Fruit fly (Drosophila melanogaster) whole organism, embryonic: Measurements from ENCODE around the gene Atox1.

Experiments
- B-H2 ChIP-seq: fragments of 200-800 bp; sonication (Bioruptor generic); optimal IDR thresholded peaks from 2 replicates; lab custom pipeline; 2018; ENCODE audit warnings: missing biosample characterization, mild to moderate bottlenecking, missing genetic modification characterization
- CG2199 ChIP-seq: fragments of 200-800 bp; sonication (Bioruptor generic); IDR thresholded peaks from 3 replicates; pipeline ENCODE4 v1.3.6; 2022; ENCODE audit warnings: missing biosample characterization, missing genetic modification characterization
- CG31365 ChIP-seq: fragments of 200-800 bp; sonication (Bioruptor generic); optimal IDR thresholded peaks from 2 replicates; lab custom pipeline; 2018; ENCODE audit warnings: missing biosample characterization, mild to moderate bottlenecking, missing genetic modification characterization
- CG33557 ChIP-seq: fragments of 200-800 bp; sonication (Bioruptor generic); optimal IDR thresholded peaks from 2 replicates; lab custom pipeline; 2019; ENCODE audit warnings: missing biosample characterization, mild to moderate bottlenecking, missing genetic modification characterization, moderate library complexity
- CG3838 ChIP-seq: fragments of 200-800 bp; sonication (Bioruptor generic); optimal IDR thresholded peaks from 3 replicates; lab custom pipeline; 2016; ENCODE audit warnings: missing biosample characterization, missing genetic modification characterization
- CG4424 ChIP-seq: fragments of 200-800 bp; sonication (Bioruptor generic); optimal IDR thresholded peaks from 3 replicates; lab custom pipeline; 2016; ENCODE audit warnings: missing biosample characterization, missing genetic modification characterization
- CG4820 ChIP-seq: fragments of 200-800 bp; sonication (Bioruptor generic); optimal IDR thresholded peaks from 3 replicates; lab custom pipeline; 2016; ENCODE audit warnings: missing biosample characterization, missing genetic modification characterization
- CG8089 ChIP-seq: fragments of 200-800 bp; sonication (Bioruptor generic); optimal IDR thresholded peaks from 3 replicates; lab custom pipeline; 2016; ENCODE audit warnings: missing biosample characterization, missing genetic modification characterization
- Drgx ChIP-seq: fragments of 200-800 bp; sonication (Bioruptor generic); IDR thresholded peaks from 2 replicates; pipeline ENCODE4 v1.3.6; 2022; ENCODE audit warnings: missing biosample characterization, missing genetic modification characterization
- Ets65A ChIP-seq: fragments of 200-800 bp; sonication (Bioruptor generic); peaks from one replicate; lab custom pipeline; 2016; ENCODE audit warnings: missing biosample characterization, missing genetic modification characterization
- H2.0 ChIP-seq: fragments of 200-800 bp; sonication (Bioruptor generic); IDR thresholded peaks from 2 replicates; pipeline ENCODE4 v1.3.6; 2022; ENCODE audit warnings: missing biosample characterization, missing genetic modification characterization
- Sry-β ChIP-seq: fragments of 200-800 bp; sonication (Bioruptor generic); optimal IDR thresholded peaks from 2 replicates; lab custom pipeline; 2018; ENCODE audit warnings: missing biosample characterization, mild to moderate bottlenecking, missing genetic modification characterization, moderate library complexity
- Taf1 ChIP-seq: fragments of 200-800 bp; sonication (Bioruptor generic); IDR thresholded peaks from 2 replicates; pipeline ENCODE4 v1.3.6; 2022; ENCODE audit warnings: missing biosample characterization, missing genetic modification characterization
- bowl ChIP-seq: fragments of 200-800 bp; sonication (Bioruptor generic); IDR thresholded peaks from 2 replicates; pipeline ENCODE4 v1.3.6; 2022; ENCODE audit warnings: missing biosample characterization, missing genetic modification characterization
- bsh ChIP-seq, 2 experiments: fragments of 200-800 bp; sonication (Bioruptor generic); optimal IDR thresholded peaks; 2 replicates each; lab custom pipeline; 2017 to 2018; ENCODE audit warnings: mild to moderate bottlenecking in 2 of 2, missing biosample characterization in 2 of 2, missing genetic modification characterization in 2 of 2, moderate library complexity in 1 of 2
- dysf ChIP-seq: fragments of 200-800 bp; sonication (Bioruptor generic); IDR thresholded peaks from 3 replicates; pipeline ENCODE4 v1.3.6; 2022; ENCODE audit warnings: missing biosample characterization, missing genetic modification characterization
- insv ChIP-seq, 2 experiments: fragments of 200-800 bp; sonication (Bioruptor generic); optimal IDR thresholded peaks; 3 replicates each; lab custom pipeline; 2016 to 2018; ENCODE audit warnings: missing biosample characterization in 2 of 2, missing genetic modification characterization in 2 of 2
- nom ChIP-seq: fragments of 200-800 bp; sonication (Bioruptor generic); optimal IDR thresholded peaks from 2 replicates; lab custom pipeline; 2017; ENCODE audit warnings: missing biosample characterization, missing genetic modification characterization, mild to moderate bottlenecking, moderate library complexity, missing genetic modification reagents
- pum ChIP-seq: fragments of 200-800 bp; sonication (Bioruptor generic); optimal IDR thresholded peaks from 2 replicates; lab custom pipeline; 2016; ENCODE audit warnings: missing biosample characterization, missing genetic modification characterization
- sens ChIP-seq: fragments of 200-800 bp; sonication (Bioruptor generic); peaks from one replicate; lab custom pipeline; 2016; ENCODE audit warnings: missing biosample characterization, missing genetic modification characterization
- tin ChIP-seq: fragments of 200-800 bp; sonication (Bioruptor generic); optimal IDR thresholded peaks from 3 replicates; lab custom pipeline; 2016; ENCODE audit warnings: missing biosample characterization, missing genetic modification characterization
- tx ChIP-seq: fragments of 200-800 bp; sonication (Bioruptor generic); optimal IDR thresholded peaks from 2 replicates; lab custom pipeline; 2016; ENCODE audit warnings: missing biosample characterization, missing genetic modification characterization

The Atox1 gene

dm6 chr3L:21679687-21680086, 38.9 kb downstream of the Atox1 start, which contains the start of the genes Als2 and CG11248 (continued):
- TF ChIP-seq H2.0 (GFP tag; lab: Robert Waterston, UW) (peak; percentile 56; the same call in 1 of the 2 replicates), tx (GFP tag; lab: Kevin White, UChicago) (peak; percentile 56), Taf1 (GFP tag; lab: Robert Waterston, UW) (peak; percentile 11; the same call in 1 of the 2 replicates), CG33557 (GFP tag; lab: Kevin White, UChicago) (peak; percentile 69), CG4424 (GFP tag; lab: Kevin White, UChicago) (peak; percentile 70), CG3838 (GFP tag; lab: Kevin White, UChicago) (peak; percentile 20), CG4820 (GFP tag; lab: Kevin White, UChicago) (peak; percentile 68)

dm6 chr3L:21683942-21684341, 43.1 kb downstream of the Atox1 start, which contains the start of gene Sfp78E:
Gene Sfp78E, minus strand, starts transcription at chr3L:21684042.
- no peak for TF ChIP-seq CG2199 (GFP tag; lab: Robert Waterston, UW)
- TF ChIP-seq Ets65A, result peak; percentile 22

- TF ChIP-seq pum (GFP tag; lab: Kevin White, UChicago) (no peak), CG31365 (no peak), bsh (GFP tag; optimal IDR thresholded peaks at IDR 0.05; lab: Kevin White, UChicago) (peak in 1 of 2 experiments; percentile 69), bowl (GFP tag; lab: Robert Waterston, UW) (no peak), tin (GFP tag; lab: Kevin White, UChicago) (no peak), CG8089 (GFP tag; lab: Kevin White, UChicago) (no peak), nom (peak; percentile 70), sens (GFP tag; lab: Kevin White, UChicago) (peak; percentile 41), insv (GFP tag; optimal IDR thresholded peaks at IDR 0.05; lab: Kevin White, UChicago) (no peak), Drgx (GFP tag; lab: Robert Waterston, UW) (peak; percentile 39; the same call in 1 of the 2 replicates)
Measured at dm6 chr3L:21685753-21686152, 45.0 kb downstream of the Atox1 start.

- TF ChIP-seq Sry-β (GFP tag; lab: Kevin White, UChicago) (peak; percentile 56), dysf (no peak), B-H2 (GFP tag; lab: Kevin White, UChicago) (no peak)
Measured at dm6 chr3L:21688607-21689129, 47.9 kb downstream of the Atox1 start.
